Fruit fly (Drosophila melanogaster) whole organism, embryonic: Measurements from ENCODE around the gene her.

Experiments used
- Abd-B ChIP-seq: fragments of 200-800 bp; sonication (Bioruptor generic); optimal IDR thresholded peaks from 2 replicates; lab custom pipeline; 2018; ENCODE audit warnings: missing biosample characterization, mild to moderate bottlenecking, missing genetic modification characterization, moderate library complexity
- Aef1 ChIP-seq: fragments of 200-800 bp; sonication (Bioruptor generic); IDR thresholded peaks from 3 replicates; pipeline ENCODE4 v1.3.6; 2022; ENCODE audit warnings: missing biosample characterization, missing genetic modification characterization
- Asciz ChIP-seq: fragments of 200-800 bp; sonication (Bioruptor generic); optimal IDR thresholded peaks from 2 replicates; lab custom pipeline; 2017; ENCODE audit warnings: missing biosample characterization, mild to moderate bottlenecking, missing genetic modification characterization, missing genetic modification reagents
- CG10959 ChIP-seq: fragments of 200-800 bp; sonication (Bioruptor generic); IDR thresholded peaks from 2 replicates; pipeline ENCODE4 v1.3.6; 2022; ENCODE audit warnings: missing biosample characterization, missing genetic modification characterization
- CG11093 ChIP-seq: fragments of 200-800 bp; sonication (Bioruptor generic); IDR thresholded peaks from 3 replicates; pipeline ENCODE4 v1.3.6; 2022; ENCODE audit warnings: missing biosample characterization, missing genetic modification characterization
- CG12104 ChIP-seq: fragments of 200-800 bp; sonication (Bioruptor generic); optimal IDR thresholded peaks from 3 replicates; lab custom pipeline; 2016; ENCODE audit warnings: missing biosample characterization, missing genetic modification characterization
- CG12219 ChIP-seq: fragments of 200-800 bp; sonication (Bioruptor generic); optimal IDR thresholded peaks from 3 replicates; lab custom pipeline; 2018; ENCODE audit warnings: missing biosample characterization, mild to moderate bottlenecking, missing genetic modification characterization
- CG12236 ChIP-seq: fragments of 200-800 bp; sonication (Bioruptor generic); optimal IDR thresholded peaks from 2 replicates; lab custom pipeline; 2016; ENCODE audit warnings: missing biosample characterization, missing genetic modification characterization
- CG13287 ChIP-seq: fragments of 200-800 bp; sonication (Bioruptor generic); IDR thresholded peaks from 2 replicates; pipeline ENCODE4 v1.3.6; 2022; ENCODE audit warnings: missing biosample characterization, missing genetic modification characterization; ENCODE audit not compliant: partially characterized antibody
- CG14710 ChIP-seq: fragments of 200-800 bp; sonication (Bioruptor generic); optimal IDR thresholded peaks from 3 replicates; lab custom pipeline; 2019; ENCODE audit warnings: missing biosample characterization, mild to moderate bottlenecking, missing genetic modification characterization, moderate library complexity
- CG14965 ChIP-seq: fragments of 200-800 bp; sonication (Bioruptor generic); optimal IDR thresholded peaks from 2 replicates; lab custom pipeline; 2016; ENCODE audit warnings: missing biosample characterization, missing genetic modification characterization, borderline replicate concordance
- CG15269 ChIP-seq: fragments of 200-800 bp; sonication (Bioruptor generic); optimal IDR thresholded peaks from 2 replicates; lab custom pipeline; 2018; ENCODE audit warnings: missing biosample characterization, mild to moderate bottlenecking, missing genetic modification characterization, moderate library complexity
- CG18011 ChIP-seq: fragments of 200-800 bp; sonication (Bioruptor generic); optimal IDR thresholded peaks from 2 replicates; lab custom pipeline; 2017; ENCODE audit warnings: missing biosample characterization, missing genetic modification characterization, mild to moderate bottlenecking, moderate library complexity, missing genotype
- CG18599 ChIP-seq: fragments of 200-800 bp; sonication (Bioruptor generic); optimal IDR thresholded peaks from 3 replicates; lab custom pipeline; 2017; ENCODE audit warnings: missing biosample characterization, missing genetic modification characterization, mild to moderate bottlenecking, moderate library complexity, missing genetic modification reagents
- CG6654 ChIP-seq: fragments of 200-800 bp; sonication (Bioruptor generic); optimal IDR thresholded peaks from 2 replicates; lab custom pipeline; 2017; ENCODE audit warnings: missing biosample characterization, mild to moderate bottlenecking, missing genetic modification characterization
- CG7839 ChIP-seq: fragments of 200-800 bp; sonication (Bioruptor generic); optimal IDR thresholded peaks from 3 replicates; lab custom pipeline; 2018; ENCODE audit warnings: missing biosample characterization, mild to moderate bottlenecking, missing genetic modification characterization, moderate library complexity
- CG8281 ChIP-seq: fragments of 200-800 bp; sonication (Bioruptor generic); optimal IDR thresholded peaks from 2 replicates; lab custom pipeline; 2018; ENCODE audit warnings: missing biosample characterization, mild to moderate bottlenecking, missing genetic modification characterization, moderate library complexity
- CG9727 ChIP-seq: fragments of 200-800 bp; sonication (Bioruptor generic); optimal IDR thresholded peaks from 3 replicates; lab custom pipeline; 2017; ENCODE audit warnings: missing biosample characterization, mild to moderate bottlenecking, missing genetic modification characterization
- D19A ChIP-seq: fragments of 200-800 bp; optimal IDR thresholded peaks from 3 replicates; lab custom pipeline; 2019; ENCODE audit warnings: missing biosample characterization, mild to moderate bottlenecking, missing genetic modification characterization, moderate library complexity
- Dll ChIP-seq: fragments of 200-800 bp; sonication (Bioruptor generic); IDR thresholded peaks from 4 replicates; pipeline ENCODE4 v1.3.6; 2022; ENCODE audit warnings: missing biosample characterization, missing genetic modification characterization; ENCODE audit not compliant: partially characterized antibody
- Drgx ChIP-seq: fragments of 200-800 bp; sonication (Bioruptor generic); IDR thresholded peaks from 2 replicates; pipeline ENCODE4 v1.3.6; 2022; ENCODE audit warnings: missing biosample characterization, missing genetic modification characterization
- Ets65A ChIP-seq: fragments of 200-800 bp; sonication (Bioruptor generic); peaks from one replicate; lab custom pipeline; 2016; ENCODE audit warnings: missing biosample characterization, missing genetic modification characterization
- Gsc ChIP-seq: fragments of 200-800 bp; sonication (Bioruptor generic); IDR thresholded peaks from 2 replicates; pipeline ENCODE4 v1.3.6; 2022; ENCODE audit warnings: missing biosample characterization, missing genetic modification characterization
- Hmr ChIP-seq: fragments of 200-800 bp; sonication (Bioruptor generic); optimal IDR thresholded peaks from 3 replicates; lab custom pipeline; 2017; ENCODE audit warnings: mild to moderate bottlenecking, missing biosample characterization, missing genetic modification reagents, missing genetic modification characterization
- Hr39 ChIP-seq: fragments of >200 bp; optimal IDR thresholded peaks from 2 replicates; lab custom pipeline; 2017
- Med ChIP-seq: fragments of 200-800 bp; sonication (Bioruptor generic); peaks from one replicate; lab custom pipeline; 2016; ENCODE audit warnings: missing biosample characterization, missing genetic modification characterization, mild to moderate bottlenecking, inconsistent platforms, moderate library complexity
- Myb ChIP-seq: fragments of 200-800 bp; sonication (Bioruptor generic); optimal IDR thresholded peaks from 2 replicates; lab custom pipeline; 2016; ENCODE audit warnings: missing biosample characterization, missing genetic modification characterization
- Pdp1 ChIP-seq, 2 experiments: fragments of 200-800 bp; sonication (Bioruptor generic); optimal IDR thresholded peaks; 3 replicates each; lab custom pipeline; 2016; ENCODE audit warnings: missing biosample characterization in 2 of 2, missing genetic modification characterization in 2 of 2, mild to moderate bottlenecking in 1 of 2, moderate library complexity in 1 of 2
- Xrp1 ChIP-seq: fragments of 200-800 bp; sonication (Bioruptor generic); IDR thresholded peaks from 2 replicates; pipeline ENCODE4 v1.3.6; 2022; ENCODE audit warnings: missing biosample characterization, missing genetic modification characterization
- abd-A ChIP-seq: fragments of 200-800 bp; sonication (Bioruptor generic); optimal IDR thresholded peaks from 3 replicates; lab custom pipeline; 2019; ENCODE audit warnings: missing biosample characterization, mild to moderate bottlenecking, missing genetic modification characterization, moderate library complexity
- cad ChIP-seq: fragments of >200 bp; optimal IDR thresholded peaks from 2 replicates; lab custom pipeline; 2017; ENCODE audit warnings: missing biosample characterization, missing genetic modification characterization
- crp ChIP-seq, 2 experiments: fragments of 200-800 bp; sonication (Bioruptor generic); optimal IDR thresholded peaks; 2 replicates in 1 of 2; 3 replicates in 1 of 2; lab custom pipeline; 2017; ENCODE audit warnings: missing biosample characterization in 2 of 2, missing genetic modification characterization in 2 of 2, mild to moderate bottlenecking in 1 of 2, moderate library complexity in 1 of 2
- dan ChIP-seq: fragments of 200-800 bp; sonication (Bioruptor generic); IDR thresholded peaks from 2 replicates; pipeline ENCODE4 v1.3.6; 2022; ENCODE audit warnings: missing biosample characterization, missing genetic modification characterization
- dimm ChIP-seq: fragments of 200-800 bp; sonication (Bioruptor generic); IDR thresholded peaks from 2 replicates; pipeline ENCODE4 v1.3.6; 2022; ENCODE audit warnings: missing biosample characterization, missing genetic modification characterization
- gcm ChIP-seq: fragments of 200-800 bp; sonication (Bioruptor generic); optimal IDR thresholded peaks from 2 replicates; lab custom pipeline; 2019; ENCODE audit warnings: missing biosample characterization, mild to moderate bottlenecking, missing genetic modification characterization, moderate library complexity
- grau ChIP-seq: fragments of 200-800 bp; optimal IDR thresholded peaks from 3 replicates; lab custom pipeline; 2019; ENCODE audit warnings: missing biosample characterization, mild to moderate bottlenecking, missing genetic modification characterization, moderate library complexity
- hkb ChIP-seq, 2 experiments: fragments of 200-800 bp in 1 of 2; fragments of >200 bp in 1 of 2; sonication (Bioruptor generic) in 1 of 2; IDR thresholded peaks in 1 of 2; optimal IDR thresholded peaks in 1 of 2; 2 replicates each; pipeline versions ENCODE4 v1.3.6 to Lab custom; 2017 to 2022; ENCODE audit warnings: missing biosample characterization in 1 of 2, missing genetic modification characterization in 1 of 2
- insv ChIP-seq, 2 experiments: fragments of 200-800 bp; sonication (Bioruptor generic); optimal IDR thresholded peaks; 3 replicates each; lab custom pipeline; 2016 to 2018; ENCODE audit warnings: missing biosample characterization in 2 of 2, missing genetic modification characterization in 2 of 2
- ken ChIP-seq: fragments of 200-800 bp; sonication (Bioruptor generic); IDR thresholded peaks from 3 replicates; pipeline ENCODE4 v1.3.6; 2022; ENCODE audit warnings: missing biosample characterization, missing genetic modification characterization
- maf-S ChIP-seq: fragments of 200-800 bp; sonication (Bioruptor generic); optimal IDR thresholded peaks from 2 replicates; lab custom pipeline; 2016; ENCODE audit warnings: missing biosample characterization, missing genetic modification characterization
- phol ChIP-seq: fragments of 200-800 bp; sonication (Bioruptor generic); optimal IDR thresholded peaks from 3 replicates; lab custom pipeline; 2018; ENCODE audit warnings: missing biosample characterization, mild to moderate bottlenecking, missing genetic modification characterization, moderate library complexity
- pzg ChIP-seq: fragments of 200-800 bp; sonication (Bioruptor generic); optimal IDR thresholded peaks from 3 replicates; lab custom pipeline; 2018; ENCODE audit warnings: missing biosample characterization, mild to moderate bottlenecking, missing genetic modification characterization, moderate library complexity
- row ChIP-seq: fragments of 200-800 bp; sonication (Bioruptor generic); IDR thresholded peaks from 3 replicates; pipeline ENCODE4 v1.3.6; 2022; ENCODE audit warnings: missing biosample characterization, missing genetic modification characterization
- tll ChIP-seq, 2 experiments: fragments of 200-800 bp in 1 of 2; fragments of >200 bp in 1 of 2; sonication (Bioruptor generic) in 1 of 2; optimal IDR thresholded peaks; 2 replicates each; lab custom pipeline; 2017 to 2019; ENCODE audit warnings: missing biosample characterization in 2 of 2, missing genetic modification characterization in 2 of 2, mild to moderate bottlenecking in 1 of 2, moderate library complexity in 1 of 2
- tna ChIP-seq: fragments of 200-800 bp; sonication (Bioruptor generic); IDR thresholded peaks from 2 replicates; pipeline ENCODE4 v1.3.6; 2022; ENCODE audit warnings: missing biosample characterization, missing genetic modification characterization; ENCODE audit not compliant: partially characterized antibody
- twi ChIP-seq: fragments of 200-800 bp; optimal IDR thresholded peaks from 2 replicates; lab custom pipeline; 2019; ENCODE audit warnings: missing biosample characterization, mild to moderate bottlenecking, missing genetic modification characterization, moderate library complexity
- z ChIP-seq: fragments of 200-800 bp; sonication (Bioruptor generic); IDR thresholded peaks from 3 replicates; pipeline ENCODE4 v1.3.6; 2022; ENCODE audit warnings: missing biosample characterization, missing genetic modification characterization

The her gene

dm6 chr2L:16676651-16677359, at the start of gene her, which contains the start of gene Trpgamma (continued):
- TF ChIP-seq Myb (GFP tag; lab: Kevin White, UChicago), result peak; percentile 37
- no peak for TF ChIP-seq dimm (GFP tag; lab: Robert Waterston, UW)
- peak; percentile 9 for TF ChIP-seq CG18011
- TF ChIP-seq pzg, result peak; percentile 87
- TF ChIP-seq Gsc (GFP tag; lab: Robert Waterston, UW), result no peak
- TF ChIP-seq dan (GFP tag; lab: Robert Waterston, UW), result no peak
- TF ChIP-seq Med (GFP tag; lab: Kevin White, UChicago), result peak; percentile 91
- TF ChIP-seq Asciz (GFP tag; lab: Kevin White, UChicago), result no peak
- no peak for TF ChIP-seq ken (GFP tag; lab: Robert Waterston, UW)
- TF ChIP-seq z (GFP tag; lab: Robert Waterston, UW), result no peak
- TF ChIP-seq D19A (tag; lab: Kevin White, UChicago), result no peak
- peak; percentile 60 for TF ChIP-seq abd-A
- no peak for TF ChIP-seq Hr39 (lab: Kevin White, UChicago)
- TF ChIP-seq tna, result peak; percentile 73
- no peak for TF ChIP-seq crp (GFP tag; optimal IDR thresholded peaks at IDR 0.05; lab: Kevin White, UChicago)
- TF ChIP-seq CG14710 (tag; lab: Kevin White, UChicago), result peak; percentile 73
- TF ChIP-seq CG9727 (GFP tag; lab: Kevin White, UChicago), result peak; percentile 10
- no peak for TF ChIP-seq CG10959 (GFP tag; lab: Robert Waterston, UW)
- peak; percentile 16 for TF ChIP-seq CG12236 (GFP tag; lab: Kevin White, UChicago)
- TF ChIP-seq CG13287 (GFP tag; lab: Robert Waterston, UW), result peak; percentile 97
- TF ChIP-seq CG14965 (GFP tag; lab: Kevin White, UChicago), result no peak
- peak; percentile 10 for TF ChIP-seq phol (tag; lab: Kevin White, UChicago)
- TF ChIP-seq twi, result no peak
- no peak for TF ChIP-seq maf-S (GFP tag; lab: Kevin White, UChicago)
- peak; percentile 77 for TF ChIP-seq Ets65A (GFP tag; lab: Kevin White, UChicago)

- TF ChIP-seq CG8281 (peak; percentile 89), Abd-B (GFP tag; lab: Kevin White, UChicago) (no peak), Med (GFP tag; lab: Kevin White, UChicago) (peak; percentile 51), cad (GFP tag; lab: Kevin White, UChicago) (peak; percentile 38), gcm (GFP tag; lab: Kevin White, UChicago) (peak; percentile 25), Pdp1 (GFP tag; optimal IDR thresholded peaks at IDR 0.05; lab: Kevin White, UChicago) (peak in 1 of 2 experiments; percentile 56), CG6654 (GFP tag; lab: Kevin White, UChicago) (peak; percentile 67), tll (GFP tag; optimal IDR thresholded peaks at IDR 0.05; lab: Kevin White, UChicago) (no peak)
Observed at dm6 chr2L:16627948-16628347, 49.0 kb upstream of the her start.

- TF ChIP-seq CG18599 (GFP tag; lab: Kevin White, UChicago) (peak; percentile 6), Xrp1 (GFP tag; lab: Robert Waterston, UW) (peak; percentile 51; the same call in 1 of the 2 replicates), Drgx (GFP tag; lab: Robert Waterston, UW) (peak; percentile 44), phol (tag; lab: Kevin White, UChicago) (peak; percentile 7), Aef1 (GFP tag; lab: Robert Waterston, UW) (0 out of 3 replicates have a peak, but pooled peaks have one; percentile 22), CG11093 (GFP tag; lab: Robert Waterston, UW) (no peak), hkb (optimal IDR thresholded peaks at IDR 0.05; lab: Kevin White, UChicago) (no peak), hkb (GFP tag; IDR thresholded peaks at IDR 0.05; lab: Robert Waterston, UW) (peak; percentile 64), CG7839 (tag; lab: Kevin White, UChicago) (peak; percentile 8), Hmr (GFP tag; lab: Kevin White, UChicago) (no peak), grau (tag; lab: Kevin White, UChicago) (peak; percentile 11), CG12219 (GFP tag; lab: Kevin White, UChicago) (no peak), Dll (GFP tag; lab: Robert Waterston, UW) (no peak), CG12104 (GFP tag; lab: Kevin White, UChicago) (no peak), row (peak; percentile 47; the same call in 2 of the 3 replicates), insv (GFP tag; optimal IDR thresholded peaks at IDR 0.05; lab: Kevin White, UChicago) (no peak), CG15269 (tag; lab: Kevin White, UChicago) (peak; percentile 4)
Observed at dm6 chr2L:16629176-16629575, 47.8 kb upstream of the her start.
